2 worm cellular contexts compared by ENCODE assay signal in genomic region chrX:14049235-14049634, ce11.
TF ChIP-seq lines count a peak whose summit lies in the region.

Gene dyc-1, plus strand, starts transcription at chrX:14049535.

TF ChIP-seq in whole organism, L1 larva, 84 proteins besides CTCF, POLR2A, EP300 and RAD21:
- no peak for TF ChIP-seq grh-1 (GFP tag; IDR thresholded peaks at IDR 0.05; lab: Robert Waterston, UW)
- TF ChIP-seq fkh-10 (GFP tag; optimal IDR thresholded peaks at IDR 0.05; lab: Kevin White, UChicago) = peak; percentile 15

TF ChIP-seq in whole organism, midembryonic, 9 proteins besides CTCF, POLR2A, EP300 and RAD21:
- TF ChIP-seq ztf-29 (GFP tag; IDR thresholded peaks at IDR 0.05; lab: Robert Waterston, UW) (no peak), ref-1 (GFP tag; conservative IDR thresholded peaks at IDR 0.05; lab: Robert Waterston, UW) (no peak), T22C8.4 (GFP tag; IDR thresholded peaks at IDR 0.05; lab: Robert Waterston, UW) (no peak), klf-2 (GFP tag; conservative IDR thresholded peaks at IDR 0.05; lab: Robert Waterston, UW) (no peak), ztf-23 (GFP tag; IDR thresholded peaks at IDR 0.05; lab: Robert Waterston, UW) (0 out of 2 replicates have a peak, but pooled peaks have one; percentile 18)
TF ChIP-seq in whole organism, midembryonic: peak in this region for 1.
